7 worm cellular contexts compared by ENCODE assay signal in genomic region chrIV:9798307-9798706, ce11.
TF ChIP-seq lines count a peak whose summit lies in the region.

No protein-coding gene starts in this region.

TF ChIP-seq in whole organism, L1 larva, 84 proteins besides CTCF, POLR2A, EP300 and RAD21 (continues in another document):
- TF ChIP-seq dsc-1 (tag; optimal IDR thresholded peaks at IDR 0.05; lab: Kevin White, UChicago), result peak; percentile 54
- peak; percentile 3 for TF ChIP-seq fkh-8 (tag; optimal IDR thresholded peaks at IDR 0.05; lab: Kevin White, UChicago)
- TF ChIP-seq elt-3 (tag; optimal IDR thresholded peaks at IDR 0.05; lab: Kevin White, UChicago), result no peak
- no peak for TF ChIP-seq nhr-12 (tag; optimal IDR thresholded peaks at IDR 0.05; lab: Kevin White, UChicago)
- TF ChIP-seq pax-3 (tag; optimal IDR thresholded peaks at IDR 0.05; lab: Kevin White, UChicago), result no peak
- no peak for TF ChIP-seq nhr-237 (tag; optimal IDR thresholded peaks at IDR 0.05; lab: Kevin White, UChicago)
- TF ChIP-seq F16B12.6 (tag; optimal IDR thresholded peaks at IDR 0.05; lab: Kevin White, UChicago), result no peak
- TF ChIP-seq ets-5 (GFP tag; IDR thresholded peaks at IDR 0.05; lab: Robert Waterston, UW), result no peak
- peak; percentile 52 for TF ChIP-seq fkh-10 (GFP tag; optimal IDR thresholded peaks at IDR 0.05; lab: Kevin White, UChicago)
- peak; percentile 8 for TF ChIP-seq nhr-47 (tag; optimal IDR thresholded peaks at IDR 0.05; lab: Kevin White, UChicago)
- TF ChIP-seq nhr-71 (tag; optimal IDR thresholded peaks at IDR 0.05; lab: Kevin White, UChicago), result peak; percentile 40
- TF ChIP-seq ceh-8 (GFP tag; optimal IDR thresholded peaks at IDR 0.05; lab: Kevin White, UChicago), result peak; percentile 46
- no peak for TF ChIP-seq mep-1 (tag; optimal IDR thresholded peaks at IDR 0.05; lab: Kevin White, UChicago)

TF ChIP-seq in whole organism, L2 larva, 48 proteins besides CTCF, POLR2A, EP300 and RAD21:
- peak; percentile 17 for TF ChIP-seq C34F6.9 (tag; optimal IDR thresholded peaks at IDR 0.05; lab: Kevin White, UChicago)
- no peak for TF ChIP-seq blmp-1 (tag; optimal IDR thresholded peaks at IDR 0.05; lab: Kevin White, UChicago; ENCODE audit: insufficient read depth)
- TF ChIP-seq sma-9 (GFP tag; optimal IDR thresholded peaks at IDR 0.05; lab: Kevin White, UChicago), result peak; percentile 17
- TF ChIP-seq sma-9 (tag; optimal IDR thresholded peaks at IDR 0.05; lab: Kevin White, UChicago), result no peak

TF ChIP-seq in whole organism, L3 larva, 47 proteins besides CTCF, POLR2A, EP300 and RAD21:
- TF ChIP-seq eor-1 (tag; optimal IDR thresholded peaks at IDR 0.05; lab: Kevin White, UChicago) (no peak), elt-2 (tag; optimal IDR thresholded peaks at IDR 0.05; lab: Kevin White, UChicago) (peak; percentile 23), ztf-11 (tag; optimal IDR thresholded peaks at IDR 0.05; lab: Kevin White, UChicago) (no peak)

TF ChIP-seq in whole organism, L4 larva, 104 proteins besides CTCF, POLR2A, EP300 and RAD21:
- TF ChIP-seq mep-1 (tag; optimal IDR thresholded peaks at IDR 0.05; lab: Kevin White, UChicago) (no peak), mes-2 (tag; optimal IDR thresholded peaks at IDR 0.05; lab: Kevin White, UChicago; ENCODE audit: poor library complexity, severe bottlenecking) (peak; percentile 4), tra-1 (GFP tag; IDR thresholded peaks at IDR 0.05; lab: Robert Waterston, UW) (no peak), ctbp-1 (GFP tag; IDR thresholded peaks at IDR 0.05; lab: Robert Waterston, UW) (peak; percentile 61; the same call in 1 of the 2 replicates), ces-1 (GFP tag; optimal IDR thresholded peaks at IDR 0.05; lab: Kevin White, UChicago) (peak; percentile 92), daf-16 (GFP tag; optimal IDR thresholded peaks at IDR 0.05; lab: Kevin White, UChicago) (no peak), daf-16 (tag; optimal IDR thresholded peaks at IDR 0.05; lab: Kevin White, UChicago) (peak; percentile 32), hlh-30 (tag; optimal IDR thresholded peaks at IDR 0.05; lab: Kevin White, UChicago; ENCODE audit: insufficient read depth) (peak; percentile 27), dmd-6 (GFP tag; IDR thresholded peaks at IDR 0.05; lab: Robert Waterston, UW) (0 out of 2 replicates have a peak, but pooled peaks have one; percentile 37)

TF ChIP-seq in whole organism, late embryonic, 69 proteins besides CTCF, POLR2A, EP300 and RAD21:
- TF ChIP-seq che-1 (tag; optimal IDR thresholded peaks at IDR 0.05; lab: Kevin White, UChicago), result no peak
- TF ChIP-seq unc-42 (tag; optimal IDR thresholded peaks at IDR 0.05; lab: Kevin White, UChicago), result peak; percentile 96

TF ChIP-seq in whole organism, mixed stage, embryonic, 35 proteins besides CTCF, POLR2A, EP300 and RAD21:
- TF ChIP-seq lin-13 (tag; optimal IDR thresholded peaks at IDR 0.05; lab: Kevin White, UChicago), result no peak
- no peak for TF ChIP-seq snpc-4 (tag; optimal IDR thresholded peaks at IDR 0.05; lab: Kevin White, UChicago)
- TF ChIP-seq ces-1 (GFP tag; optimal IDR thresholded peaks at IDR 0.05; lab: Kevin White, UChicago), result peak; percentile 94
- TF ChIP-seq nhr-12 (tag; optimal IDR thresholded peaks at IDR 0.05; lab: Kevin White, UChicago), result no peak
- no peak for TF ChIP-seq bed-3 (GFP tag; optimal IDR thresholded peaks at IDR 0.05; lab: Kevin White, UChicago)
- no peak for TF ChIP-seq mab-5 (tag; optimal IDR thresholded peaks at IDR 0.05; lab: Kevin White, UChicago)

TF ChIP-seq in whole organism, young adult, 124 proteins besides CTCF, POLR2A, EP300 and RAD21:
- TF ChIP-seq nhr-80 (tag; optimal IDR thresholded peaks at IDR 0.05; lab: Kevin White, UChicago) (peak; percentile 50), athp-1 (tag; optimal IDR thresholded peaks at IDR 0.05; lab: Kevin White, UChicago) (no peak), mel-28 (tag; optimal IDR thresholded peaks at IDR 0.05; lab: Kevin White, UChicago; ENCODE audit: borderline replicate concordance) (no peak), ztf-18 (tag; optimal IDR thresholded peaks at IDR 0.05; lab: Kevin White, UChicago) (no peak), hmg-1.2 (GFP tag; IDR thresholded peaks at IDR 0.05; lab: Robert Waterston, UW) (no peak), him-1 (tag; optimal IDR thresholded peaks at IDR 0.05; lab: Kevin White, UChicago) (no peak), egl-18 (GFP tag; IDR thresholded peaks at IDR 0.05; lab: Robert Waterston, UW) (no peak), sdz-38 (tag; optimal IDR thresholded peaks at IDR 0.05; lab: Kevin White, UChicago) (no peak), F55B11.4 (tag; optimal IDR thresholded peaks at IDR 0.05; lab: Kevin White, UChicago; ENCODE audit: borderline replicate concordance, insufficient read depth) (no peak), ztf-22 (GFP tag; optimal IDR thresholded peaks at IDR 0.05; lab: Kevin White, UChicago) (no peak), Y53G8AR.9 (GFP tag; conservative IDR thresholded peaks at IDR 0.05; lab: Robert Waterston, UW) (0 out of 2 replicates have a peak, but pooled peaks have one; percentile 8), rpc-1 (optimal IDR thresholded peaks at IDR 0.05; lab: Kevin White, UChicago) (no peak), rpc-1 (tag; optimal IDR thresholded peaks at IDR 0.05; lab: Kevin White, UChicago) (no peak), tbx-9 (tag; optimal IDR thresholded peaks at IDR 0.05; lab: Kevin White, UChicago; ENCODE audit: borderline replicate concordance) (no peak), hsf-1 (GFP tag; IDR thresholded peaks at IDR 0.05; lab: Robert Waterston, UW) (no peak)
TF ChIP-seq in whole organism, young adult: peak in this region for 2.
